Fruit fly (Drosophila melanogaster) S2 (cell line): Measurements from ENCODE around the gene yellow-c.

Experiments used
- CG8478 ChIP-seq: fragments of >200 bp; optimal IDR thresholded peaks from 2 replicates; lab custom pipeline; 2018
- CTCF ChIP-seq, 2 experiments: fragments of >200 bp; optimal IDR thresholded peaks; 2 replicates each; lab custom pipeline; 2018

dm6 chr2L:15016031-15016430, 19.2 kb upstream of the yellow-c start, which contains the start of gene GABA-B-R1:
- TF ChIP-seq CTCF (optimal IDR thresholded peaks at IDR 0.05; lab: Kevin White, UChicago) (no peak), CG8478 (lab: Kevin White, UChicago) (no peak)
